Worm (Caenorhabditis elegans) whole organism, early embryonic: Measurements from ENCODE around the gene ztf-14.

Experiments
- F13C5.2 ChIP-seq: sonication (generic microtip); optimal IDR thresholded peaks from 2 replicates; lab custom pipeline; 2017; ENCODE audit warnings: mild to moderate bottlenecking, missing genetic modification characterization, inconsistent platforms, missing compliant biosample characterization
- aly-1 ChIP-seq: sonication (generic microtip); optimal IDR thresholded peaks from 2 replicates; lab custom pipeline; 2016; ENCODE audit warnings: missing genetic modification characterization, missing compliant biosample characterization
- ama-1 ChIP-seq: fragments of 150-350 bp; optimal IDR thresholded peaks from 2 replicates; lab custom pipeline; 2014
- ceh-13 ChIP-seq: fragments of 200-800 bp; sonication (Bioruptor generic); optimal IDR thresholded peaks from 2 replicates; lab custom pipeline; 2018; ENCODE audit warnings: mild to moderate bottlenecking, missing genetic modification characterization, missing compliant biosample characterization
- ceh-36 ChIP-seq: sonication (generic microtip); optimal IDR thresholded peaks from 2 replicates; lab custom pipeline; 2016; ENCODE audit warnings: missing genetic modification characterization, inconsistent platforms, missing compliant biosample characterization
- ets-7 ChIP-seq: sonication (generic microtip); optimal IDR thresholded peaks from 2 replicates; lab custom pipeline; 2016; ENCODE audit warnings: missing genotype, missing genetic modification characterization, missing compliant biosample characterization
- flt-1 ChIP-seq: fragments of 200-800 bp; sonication (Bioruptor generic); IDR thresholded peaks from 2 replicates; pipeline ENCODE4 v1.3.6; 2022; ENCODE audit warnings: missing genetic modification characterization, missing compliant biosample characterization
- hmbx-1 ChIP-seq: sonication (generic microtip); optimal IDR thresholded peaks from 2 replicates; lab custom pipeline; 2016; ENCODE audit warnings: mild to moderate bottlenecking, missing genetic modification characterization, missing compliant biosample characterization
- hmg-4 ChIP-seq: fragments of 200-800 bp; sonication (Bioruptor generic); optimal IDR thresholded peaks from 2 replicates; lab custom pipeline; 2018; ENCODE audit warnings: mild to moderate bottlenecking, missing genetic modification characterization, missing compliant biosample characterization
- pes-1 ChIP-seq: fragments of 200-800 bp; sonication (Bioruptor generic); IDR thresholded peaks from 2 replicates; pipeline ENCODE4 v1.3.6; 2022; ENCODE audit warnings: missing genetic modification reagents, missing genetic modification characterization, missing compliant biosample characterization
- scrt-1 ChIP-seq: fragments of 200-800 bp; sonication (Bioruptor generic); IDR thresholded peaks from 2 replicates; pipeline ENCODE4 v1.3.6; 2022; ENCODE audit warnings: missing genetic modification characterization, missing compliant biosample characterization
- sea-1 ChIP-seq: fragments of 200-800 bp; sonication (Bioruptor generic); conservative IDR thresholded peaks from 2 replicates; pipeline ENCODE4 v1.3.6; 2022; ENCODE audit warnings: missing genetic modification characterization, missing compliant biosample characterization
- tbx-11 ChIP-seq: fragments of 200-800 bp; sonication (Bioruptor generic); IDR thresholded peaks from 2 replicates; pipeline ENCODE4 v1.3.6; 2022; ENCODE audit warnings: missing genetic modification characterization, missing compliant biosample characterization
- tbx-37 ChIP-seq: fragments of 200-800 bp; sonication (Bioruptor generic); conservative IDR thresholded peaks from 2 replicates; pipeline ENCODE4 v1.3.6; 2022; ENCODE audit warnings: missing genetic modification reagents, missing genetic modification characterization, missing compliant biosample characterization

DNA sequence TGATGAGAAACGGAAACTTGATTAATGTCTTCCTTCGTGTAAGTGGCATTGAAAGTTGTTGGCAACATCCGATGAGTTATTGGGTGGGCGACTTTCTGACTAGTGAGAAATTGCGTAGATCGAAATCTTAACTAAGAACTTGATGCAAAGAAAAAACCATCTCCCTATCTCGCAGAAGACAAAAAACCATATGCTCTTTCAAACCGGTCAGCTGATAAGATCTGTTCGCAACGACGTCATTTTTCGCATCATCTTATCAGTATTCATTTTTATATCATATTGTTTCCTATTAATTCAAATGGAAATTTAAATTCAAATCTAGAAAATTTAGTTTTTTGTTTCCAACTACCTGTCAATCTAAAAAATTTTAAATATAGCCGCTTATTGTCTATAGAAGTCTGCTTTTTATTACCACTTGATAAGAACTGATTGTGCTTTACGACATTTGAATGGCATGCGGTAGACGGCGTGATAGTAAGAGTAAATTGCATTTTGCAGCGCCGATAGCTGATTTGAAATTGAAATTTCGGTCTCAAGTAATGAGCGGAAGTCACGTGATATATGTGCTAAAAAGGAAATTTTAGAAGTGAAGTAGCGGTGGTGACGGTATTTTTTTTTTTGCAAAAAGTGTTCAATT is 4.7 kb downstream of the ztf-14 start:
- TF ChIP-seq hmbx-1 (tag; lab: Kevin White, UChicago), result no peak
- TF ChIP-seq ets-7 (tag; lab: Kevin White, UChicago), result no peak
- no peak for TF ChIP-seq ama-1 (lab: Kevin White, UChicago)
- TF ChIP-seq ceh-36 (tag; lab: Kevin White, UChicago), result no peak
- TF ChIP-seq pes-1, result no peak
- TF ChIP-seq scrt-1, result no peak
- TF ChIP-seq ceh-13 (GFP tag; lab: Kevin White, UChicago), result no peak
- TF ChIP-seq hmg-4 (GFP tag; lab: Kevin White, UChicago), result no peak
- no peak for TF ChIP-seq tbx-11 (GFP tag; lab: Robert Waterston, UW)
- no peak for TF ChIP-seq aly-1 (tag; lab: Kevin White, UChicago)
- no peak for TF ChIP-seq sea-1
- no peak for TF ChIP-seq F13C5.2 (tag; lab: Kevin White, UChicago)
- no peak for TF ChIP-seq flt-1 (GFP tag; lab: Robert Waterston, UW)
- TF ChIP-seq tbx-37 (GFP tag; lab: Robert Waterston, UW), result no peak
